Worm (Caenorhabditis elegans) whole organism, late embryonic: Measurements from ENCODE around the gene nspb-10.

ENCODE experiments used
- F13H6.1 ChIP-seq: sonication (generic microtip); optimal IDR thresholded peaks from 2 replicates; lab custom pipeline; 2016; ENCODE audit warnings: missing genetic modification characterization, missing compliant biosample characterization
- K02D7.2 ChIP-seq: sonication (generic microtip); optimal IDR thresholded peaks from 2 replicates; lab custom pipeline; 2017; ENCODE audit warnings: mild to moderate bottlenecking, missing genetic modification characterization, missing compliant biosample characterization
- K09A11.1 ChIP-seq: sonication (generic microtip); optimal IDR thresholded peaks from 2 replicates; lab custom pipeline; 2017; ENCODE audit warnings: antibody characterized with exemption, mild to moderate bottlenecking, missing genetic modification characterization, missing compliant biosample characterization; ENCODE audit not compliant: insufficient read depth
- T23F11.4 ChIP-seq: fragments of 200-800 bp; sonication (Bioruptor generic); optimal IDR thresholded peaks from 2 replicates; lab custom pipeline; 2018; ENCODE audit warnings: mild to moderate bottlenecking, missing genetic modification characterization, missing compliant biosample characterization
- Y22D7AL.16 ChIP-seq: sonication (generic microtip); optimal IDR thresholded peaks from 2 replicates; lab custom pipeline; 2016; ENCODE audit warnings: missing genetic modification characterization, missing compliant biosample characterization
- ahr-1 ChIP-seq: sonication (generic microtip); optimal IDR thresholded peaks from 2 replicates; lab custom pipeline; 2016; ENCODE audit warnings: missing genetic modification characterization, missing compliant biosample characterization
- ama-1 ChIP-seq: fragments of 150-350 bp; optimal IDR thresholded peaks from 2 replicates; lab custom pipeline; 2014
- ceh-18 ChIP-seq: sonication (generic microtip); optimal IDR thresholded peaks from 2 replicates; lab custom pipeline; 2016; ENCODE audit warnings: missing genetic modification characterization, missing compliant biosample characterization
- ceh-19 ChIP-seq: fragments of 200-800 bp; sonication (Bioruptor generic); optimal IDR thresholded peaks from 2 replicates; lab custom pipeline; 2018; ENCODE audit warnings: mild to moderate bottlenecking, missing genetic modification characterization, missing compliant biosample characterization
- ceh-2 ChIP-seq: sonication (generic microtip); optimal IDR thresholded peaks from 2 replicates; lab custom pipeline; 2016; ENCODE audit warnings: missing genotype, missing genetic modification characterization, missing compliant biosample characterization
- ceh-22 ChIP-seq: sonication (generic microtip); optimal IDR thresholded peaks from 2 replicates; lab custom pipeline; 2017; ENCODE audit warnings: missing biosample characterization, missing genetic modification characterization
- ceh-24 ChIP-seq: sonication (generic microtip); optimal IDR thresholded peaks from 2 replicates; lab custom pipeline; 2016; ENCODE audit warnings: mild to moderate bottlenecking, missing genetic modification characterization, missing compliant biosample characterization
- ceh-30 ChIP-seq: fragments of 150-350 bp; optimal IDR thresholded peaks from 2 replicates; lab custom pipeline; 2014; ENCODE audit warnings: missing biosample characterization, missing genetic modification characterization
- ceh-34 ChIP-seq: sonication (generic microtip); optimal IDR thresholded peaks from 2 replicates; lab custom pipeline; 2016; ENCODE audit warnings: mild to moderate bottlenecking, missing genetic modification characterization, missing compliant biosample characterization
- ceh-45 ChIP-seq: fragments of 200-800 bp; sonication (Bioruptor generic); IDR thresholded peaks from 2 replicates; pipeline ENCODE4 v1.3.6; 2022; ENCODE audit warnings: missing genetic modification reagents, missing genetic modification characterization, missing compliant biosample characterization
- ceh-48 ChIP-seq: sonication (generic microtip); optimal IDR thresholded peaks from 2 replicates; lab custom pipeline; 2016; ENCODE audit warnings: missing genetic modification characterization, inconsistent platforms, missing compliant biosample characterization
- ceh-6 ChIP-seq: fragments of 200-800 bp; sonication (Bioruptor generic); optimal IDR thresholded peaks from 2 replicates; lab custom pipeline; 2018; ENCODE audit warnings: mild to moderate bottlenecking, missing genetic modification characterization, missing compliant biosample characterization
- che-1 ChIP-seq: sonication (generic microtip); optimal IDR thresholded peaks from 2 replicates; lab custom pipeline; 2016; ENCODE audit warnings: mild to moderate bottlenecking, missing genetic modification characterization, missing compliant biosample characterization
- dmd-4 ChIP-seq: sonication (generic microtip); optimal IDR thresholded peaks from 2 replicates; lab custom pipeline; 2016; ENCODE audit warnings: borderline replicate concordance, missing genetic modification characterization, missing compliant biosample characterization
- dve-1 ChIP-seq: sonication (generic microtip); optimal IDR thresholded peaks from 2 replicates; lab custom pipeline; 2017; ENCODE audit warnings: antibody characterized with exemption, mild to moderate bottlenecking, missing genetic modification characterization, missing compliant biosample characterization
- ets-4 ChIP-seq: sonication (generic microtip); optimal IDR thresholded peaks from 2 replicates; lab custom pipeline; 2016; ENCODE audit warnings: missing genetic modification characterization, missing compliant biosample characterization
- fkh-10 ChIP-seq: fragments of 150-350 bp; optimal IDR thresholded peaks from 2 replicates; lab custom pipeline; 2014; ENCODE audit warnings: missing biosample characterization, missing genetic modification reagents, missing genetic modification characterization
- fkh-6 ChIP-seq: sonication (generic microtip); optimal IDR thresholded peaks from 2 replicates; lab custom pipeline; 2016; ENCODE audit warnings: missing genetic modification characterization, missing compliant biosample characterization
- gmeb-2 ChIP-seq: sonication (generic microtip); optimal IDR thresholded peaks from 2 replicates; lab custom pipeline; 2016; ENCODE audit warnings: missing genetic modification characterization, inconsistent platforms, missing compliant biosample characterization
- hlh-13 ChIP-seq: fragments of 200-800 bp; sonication (Bioruptor generic); optimal IDR thresholded peaks from 2 replicates; lab custom pipeline; 2018; ENCODE audit warnings: mild to moderate bottlenecking, missing genetic modification characterization, missing compliant biosample characterization
- hlh-15 ChIP-seq: sonication (generic microtip); optimal IDR thresholded peaks from 2 replicates; lab custom pipeline; 2016; ENCODE audit warnings: missing genetic modification characterization, missing compliant biosample characterization
- hlh-6 ChIP-seq: sonication (generic microtip); optimal IDR thresholded peaks from 2 replicates; lab custom pipeline; 2016; ENCODE audit warnings: missing genotype, missing genetic modification characterization, missing compliant biosample characterization
- hlh-8 ChIP-seq: sonication (generic microtip); optimal IDR thresholded peaks from 2 replicates; lab custom pipeline; 2016; ENCODE audit warnings: missing genotype, missing genetic modification characterization, missing compliant biosample characterization
- lin-11 ChIP-seq: fragments of 200-800 bp; sonication (Bioruptor generic); optimal IDR thresholded peaks from 2 replicates; lab custom pipeline; 2018; ENCODE audit warnings: mild to moderate bottlenecking, missing genetic modification characterization, missing compliant biosample characterization
- mec-3 ChIP-seq: sonication (generic microtip); optimal IDR thresholded peaks from 2 replicates; lab custom pipeline; 2016; ENCODE audit warnings: borderline replicate concordance, missing genetic modification characterization, missing compliant biosample characterization
- nfya-1 ChIP-seq: sonication (generic microtip); optimal IDR thresholded peaks from 2 replicates; lab custom pipeline; 2017; ENCODE audit warnings: missing genetic modification characterization, mild to moderate bottlenecking, missing compliant biosample characterization, antibody characterized with exemption, moderate library complexity
- nhr-11 ChIP-seq: fragments of 150-350 bp; optimal IDR thresholded peaks from 2 replicates; lab custom pipeline; 2014; ENCODE audit warnings: missing biosample characterization, missing genetic modification characterization
- nhr-232 ChIP-seq: sonication (generic microtip); optimal IDR thresholded peaks from 2 replicates; lab custom pipeline; 2016; ENCODE audit warnings: missing genetic modification characterization, missing compliant biosample characterization
- odd-2 ChIP-seq: sonication (generic microtip); optimal IDR thresholded peaks from 2 replicates; lab custom pipeline; 2017; ENCODE audit warnings: antibody characterized with exemption, mild to moderate bottlenecking, missing genetic modification characterization, missing compliant biosample characterization
- pat-9 ChIP-seq: fragments of 200-800 bp; sonication (Bioruptor generic); optimal IDR thresholded peaks from 2 replicates; lab custom pipeline; 2018; ENCODE audit warnings: mild to moderate bottlenecking, missing genetic modification characterization, moderate library complexity, missing compliant biosample characterization
- pha-4 ChIP-seq: fragments of 150-350 bp; optimal IDR thresholded peaks from 2 replicates; lab custom pipeline; 2018; ENCODE audit warnings: missing biosample characterization, missing genetic modification reagents, missing genetic modification characterization
- pqm-1 ChIP-seq: sonication (generic microtip); optimal IDR thresholded peaks from 2 replicates; lab custom pipeline; 2016; ENCODE audit warnings: missing genetic modification characterization, missing compliant biosample characterization
- pros-1 ChIP-seq: fragments of 150-350 bp; optimal IDR thresholded peaks from 2 replicates; lab custom pipeline; 2014; ENCODE audit warnings: missing biosample characterization, missing genetic modification reagents, missing genetic modification characterization
- sox-2 ChIP-seq: fragments of 200-800 bp; sonication (Bioruptor generic); IDR thresholded peaks from 2 replicates; pipeline ENCODE4 v1.3.6; 2022; ENCODE audit warnings: missing genetic modification reagents, missing genetic modification characterization, missing compliant biosample characterization
- syd-9 ChIP-seq: sonication (generic microtip); optimal IDR thresholded peaks from 2 replicates; lab custom pipeline; 2016; ENCODE audit warnings: mild to moderate bottlenecking, missing genetic modification characterization, moderate library complexity, missing compliant biosample characterization
- tbx-7 ChIP-seq: sonication (generic microtip); optimal IDR thresholded peaks from 2 replicates; lab custom pipeline; 2016; ENCODE audit warnings: missing genotype, missing genetic modification characterization, missing compliant biosample characterization
- ttx-3 ChIP-seq: sonication (generic microtip); optimal IDR thresholded peaks from 2 replicates; lab custom pipeline; 2016; ENCODE audit warnings: missing genetic modification reagents, missing genetic modification characterization, missing compliant biosample characterization
- unc-42 ChIP-seq: sonication (generic microtip); optimal IDR thresholded peaks from 2 replicates; lab custom pipeline; 2016; ENCODE audit warnings: missing genotype, missing genetic modification characterization, missing compliant biosample characterization
- unc-55 ChIP-seq: sonication (generic microtip); optimal IDR thresholded peaks from 2 replicates; lab custom pipeline; 2017; ENCODE audit warnings: missing biosample characterization, missing genetic modification reagents, missing genetic modification characterization
- ztf-16 ChIP-seq: sonication (generic microtip); optimal IDR thresholded peaks from 2 replicates; lab custom pipeline; 2017; ENCODE audit warnings: missing genetic modification characterization, missing compliant biosample characterization

The nspb-10 gene

ce11 chrII:14588162-14588561 is at the start of gene nspb-10:
Gene nspb-10 (minus strand): TSS chrII:14588262.
- TF ChIP-seq ttx-3 (tag; lab: Kevin White, UChicago) (no peak), ceh-30 (no peak), lin-11 (tag; lab: Kevin White, UChicago) (no peak), hlh-13 (no peak), ahr-1 (no peak), ama-1 (lab: Kevin White, UChicago) (no peak), pha-4 (tag; lab: Kevin White, UChicago) (no peak), dmd-4 (tag; lab: Kevin White, UChicago) (no peak), ceh-48 (tag; lab: Kevin White, UChicago) (no peak), T23F11.4 (GFP tag; lab: Kevin White, UChicago) (no peak), ceh-22 (tag; lab: Kevin White, UChicago) (no peak), gmeb-2 (tag; lab: Kevin White, UChicago) (no peak), tbx-7 (tag; lab: Kevin White, UChicago) (no peak), pros-1 (tag; lab: Kevin White, UChicago) (no peak)

- TF ChIP-seq sox-2 (GFP tag; lab: Robert Waterston, UW) (no peak), ceh-45 (GFP tag; lab: Robert Waterston, UW) (no peak), unc-42 (tag; lab: Kevin White, UChicago) (no peak), fkh-6 (tag; lab: Kevin White, UChicago) (no peak), nhr-11 (no peak), ceh-19 (GFP tag; lab: Kevin White, UChicago) (no peak), syd-9 (tag; lab: Kevin White, UChicago) (no peak), ceh-2 (tag; lab: Kevin White, UChicago) (no peak), nhr-232 (tag; lab: Kevin White, UChicago) (no peak), K02D7.2 (tag; lab: Kevin White, UChicago) (no peak), ttx-3 (tag; lab: Kevin White, UChicago) (no peak), dmd-4 (tag; lab: Kevin White, UChicago) (no peak), hlh-13 (no peak), fkh-10 (GFP tag; lab: Kevin White, UChicago) (no peak)
These were observed 48.7 kb upstream of the nspb-10 start, which contains the start of gene sre-13 for ce11 chrII:14636737-14637136. Gene sre-13 (minus strand): TSS chrII:14636837.

ce11 chrII:14635895-14636294 is 47.8 kb upstream of the nspb-10 start:
- TF ChIP-seq ceh-45 (GFP tag; lab: Robert Waterston, UW) = 0 out of 2 replicates have a peak, but pooled peaks have one; percentile 21

ce11 chrII:14635179-14635578 is 47.1 kb upstream of the nspb-10 start:
- peak; percentile 54 for TF ChIP-seq hlh-13
- TF ChIP-seq lin-11 (tag; lab: Kevin White, UChicago) = peak; percentile 23
- no peak for TF ChIP-seq nfya-1 (tag; lab: Kevin White, UChicago)
- peak; percentile 65 for TF ChIP-seq hlh-6 (tag; lab: Kevin White, UChicago)
- no peak for TF ChIP-seq odd-2 (tag; lab: Kevin White, UChicago)
- TF ChIP-seq che-1 = peak; percentile 62
- TF ChIP-seq mec-3 (tag; lab: Kevin White, UChicago) = no peak
- peak; percentile 37 for TF ChIP-seq ceh-48 (tag; lab: Kevin White, UChicago)
- peak; percentile 52 for TF ChIP-seq gmeb-2 (tag; lab: Kevin White, UChicago)
- TF ChIP-seq ceh-6 (GFP tag; lab: Kevin White, UChicago) = peak; percentile 60
- peak; percentile 33 for TF ChIP-seq ets-4 (tag; lab: Kevin White, UChicago)
- peak; percentile 57 for TF ChIP-seq ztf-16
- no peak for TF ChIP-seq K09A11.1 (tag; lab: Kevin White, UChicago)
- no peak for TF ChIP-seq unc-55
- peak; percentile 46 for TF ChIP-seq fkh-6 (tag; lab: Kevin White, UChicago)
- peak; percentile 72 for TF ChIP-seq nhr-232 (tag; lab: Kevin White, UChicago)
- peak; percentile 26 for TF ChIP-seq dve-1 (tag; lab: Kevin White, UChicago)
- TF ChIP-seq T23F11.4 (GFP tag; lab: Kevin White, UChicago) = peak; percentile 30
- TF ChIP-seq ceh-34 (tag; lab: Kevin White, UChicago) = peak; percentile 52
- peak; percentile 64 for TF ChIP-seq ttx-3 (tag; lab: Kevin White, UChicago)
- TF ChIP-seq fkh-10 (GFP tag; lab: Kevin White, UChicago) = no peak
- peak; percentile 81 for TF ChIP-seq hlh-15 (tag; lab: Kevin White, UChicago)
- TF ChIP-seq pqm-1 (tag; lab: Kevin White, UChicago) = no peak
- no peak for TF ChIP-seq hlh-8 (tag; lab: Kevin White, UChicago)
- TF ChIP-seq Y22D7AL.16 (tag; lab: Kevin White, UChicago) = peak; percentile 69
- peak; percentile 50 for TF ChIP-seq F13H6.1 (tag; lab: Kevin White, UChicago)
- no peak for TF ChIP-seq ceh-24 (tag; lab: Kevin White, UChicago)
- TF ChIP-seq nhr-11 = no peak
- peak; percentile 23 for TF ChIP-seq syd-9 (tag; lab: Kevin White, UChicago)
- no peak for TF ChIP-seq ceh-22 (tag; lab: Kevin White, UChicago)
- peak; percentile 54 for TF ChIP-seq pat-9
- TF ChIP-seq ceh-18 (tag; lab: Kevin White, UChicago) = peak; percentile 49
